Fruit fly (Drosophila melanogaster): ENCODE results near the gene CG32686.

dm6 chrX:10362557-10363366 is 12.4 kb downstream of the CG32686 start:
- TF ChIP-seq h (optimal IDR thresholded peaks at IDR 0.05): no peak
- TF ChIP-seq Sin3A (optimal IDR thresholded peaks at IDR 0.05): no peak
- no peak for TF ChIP-seq ttk (optimal IDR thresholded peaks at IDR 0.05)
